Fruit fly (Drosophila melanogaster): ENCODE results near the gene CG7135.

Gene CG7135

dm6 chrX:18139950-18140349, 36.5 kb downstream of the CG7135 start:
- no peak for TF ChIP-seq CG17801 (GFP tag; optimal IDR thresholded peaks at IDR 0.05; ENCODE audit: partially characterized antibody)

DNA sequence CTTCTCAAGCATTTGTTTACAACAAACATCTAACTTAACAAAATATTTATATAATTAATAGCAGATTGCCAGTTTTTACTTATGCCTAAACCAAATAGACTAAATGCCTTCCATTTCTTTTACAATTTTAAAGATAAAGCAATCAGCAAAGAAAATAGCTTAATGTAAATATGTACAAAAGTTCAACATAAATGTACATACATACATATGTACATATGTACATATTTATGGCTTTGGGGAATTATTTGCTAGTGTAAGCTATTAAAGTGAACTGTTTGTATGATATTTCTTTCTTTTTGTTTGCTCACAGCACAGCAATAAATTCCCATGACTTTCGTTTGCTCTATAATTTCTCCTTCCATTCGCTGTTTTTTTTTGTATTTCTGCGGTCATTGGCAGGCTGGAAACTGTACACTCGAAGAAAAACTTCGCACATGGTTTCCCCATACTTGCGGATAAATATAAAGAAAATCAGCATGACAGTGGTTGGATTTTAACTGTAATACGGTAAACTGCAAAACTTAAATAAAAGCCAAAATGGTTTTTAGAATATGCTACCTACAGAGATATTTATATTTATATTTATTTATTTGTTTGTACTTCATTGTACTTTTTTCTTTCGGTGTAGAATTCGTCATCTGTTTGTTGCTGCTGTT, 37.6 kb downstream of the CG7135 start:
- no peak for TF ChIP-seq CG17801 (GFP tag; optimal IDR thresholded peaks at IDR 0.05; ENCODE audit: partially characterized antibody)

DNA sequence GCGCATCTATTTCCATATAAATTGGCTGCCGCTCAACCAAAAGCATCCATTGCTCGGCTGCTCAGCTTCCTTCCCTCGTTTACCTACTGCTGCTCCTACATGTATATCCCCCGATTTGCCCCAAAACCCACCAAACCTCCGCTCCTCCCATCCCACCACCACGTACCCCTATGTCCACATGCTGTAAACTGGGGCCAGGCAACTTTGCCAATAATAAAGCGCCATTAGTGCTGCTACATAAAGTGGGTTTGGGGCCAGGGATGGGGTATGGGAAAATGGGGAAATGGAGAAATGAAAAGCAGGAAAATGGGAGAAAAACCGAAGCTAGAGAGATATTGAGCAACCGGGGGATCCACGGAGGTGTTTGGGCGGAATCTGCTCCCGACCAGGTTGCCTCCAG, 45.8 kb downstream of the CG7135 start:
- no peak for TF ChIP-seq CG17801 (GFP tag; optimal IDR thresholded peaks at IDR 0.05; ENCODE audit: partially characterized antibody)

- no peak for TF ChIP-seq CG17801 (GFP tag; optimal IDR thresholded peaks at IDR 0.05; ENCODE audit: partially characterized antibody)
These were observed 47.9 kb downstream of the CG7135 start for dm6 chrX:18151323-18151722.

DNA sequence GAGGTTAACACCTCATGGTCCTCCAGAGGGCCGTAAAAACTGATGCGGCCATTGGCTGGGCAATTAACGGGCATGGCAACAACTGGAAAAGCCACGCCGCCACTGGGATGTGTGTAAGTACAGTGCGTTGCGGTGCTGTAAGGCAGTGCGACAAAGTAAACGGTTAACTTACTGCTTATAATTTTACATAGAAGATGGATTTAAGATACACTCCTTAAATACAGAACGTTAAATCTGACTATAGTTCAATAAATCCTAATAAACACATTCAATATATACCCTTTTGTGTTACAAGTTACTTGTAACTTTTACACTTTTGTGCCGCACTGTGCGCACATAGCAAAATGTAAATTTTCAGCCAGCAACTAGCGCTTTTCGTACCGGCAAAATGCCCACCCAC, 49.5 kb downstream of the CG7135 start:
- TF ChIP-seq CG17801 (GFP tag; optimal IDR thresholded peaks at IDR 0.05; ENCODE audit: partially characterized antibody), result no peak
